Worm (Caenorhabditis elegans) whole organism, young adult: ENCODE measurements around the gene Y66D12A.30.

Experiments used
- B0019.2 ChIP-seq: fragments of 200-800 bp; sonication (Bioruptor generic); conservative IDR thresholded peaks from 2 replicates; pipeline ENCODE4 v1.3.6; 2022; ENCODE audit warnings: missing genetic modification reagents, missing genetic modification characterization, missing compliant biosample characterization
- B0261.1 ChIP-seq: sonication (generic microtip); optimal IDR thresholded peaks from 2 replicates; lab custom pipeline; 2016; ENCODE audit warnings: mild to moderate bottlenecking, missing genetic modification characterization, moderate library complexity, missing compliant biosample characterization
- C06A6.2 ChIP-seq: fragments of 200-800 bp; sonication (Bioruptor generic); conservative IDR thresholded peaks from 2 replicates; pipeline ENCODE4 v1.3.6; 2022; ENCODE audit warnings: missing genetic modification characterization, missing compliant biosample characterization
- F39B2.1 ChIP-seq: fragments of 200-800 bp; sonication (Bioruptor generic); IDR thresholded peaks from 2 replicates; pipeline ENCODE4 v1.3.6; 2022; ENCODE audit warnings: missing genetic modification reagents, missing genetic modification characterization, missing compliant biosample characterization
- F49E8.2 ChIP-seq: sonication (generic microtip); optimal IDR thresholded peaks from 3 replicates; lab custom pipeline; 2017; ENCODE audit warnings: missing genetic modification characterization, mild to moderate bottlenecking, missing compliant biosample characterization, antibody characterized with exemption, moderate library complexity; ENCODE audit not compliant: insufficient read depth
- Y53F4B.3 ChIP-seq: fragments of 200-800 bp; sonication (Bioruptor generic); IDR thresholded peaks from 2 replicates; pipeline ENCODE4 v1.3.6; 2022; ENCODE audit warnings: missing genetic modification reagents, missing genetic modification characterization, missing compliant biosample characterization
- Y53G8AR.9 ChIP-seq: fragments of 200-800 bp; sonication (Bioruptor generic); conservative IDR thresholded peaks from 2 replicates; pipeline ENCODE4 v1.3.6; 2022; ENCODE audit warnings: missing genetic modification reagents, missing genetic modification characterization, missing compliant biosample characterization
- fkh-3 ChIP-seq: sonication (generic microtip); optimal IDR thresholded peaks from 2 replicates; lab custom pipeline; 2016; ENCODE audit warnings: mild to moderate bottlenecking, missing genetic modification characterization, missing compliant biosample characterization
- lin-54 ChIP-seq: fragments of 200-800 bp; sonication (Bioruptor generic); optimal IDR thresholded peaks from 2 replicates; lab custom pipeline; 2018; ENCODE audit warnings: mild to moderate bottlenecking, missing genetic modification characterization, missing compliant biosample characterization
- madf-8 ChIP-seq: fragments of 200-800 bp; sonication (Bioruptor generic); conservative IDR thresholded peaks from 2 replicates; pipeline ENCODE4 v1.3.6; 2022; ENCODE audit warnings: missing genetic modification reagents, missing genetic modification characterization, missing compliant biosample characterization
- mel-28 ChIP-seq: sonication (generic microtip); optimal IDR thresholded peaks from 2 replicates; lab custom pipeline; 2016; ENCODE audit warnings: borderline replicate concordance, mild to moderate bottlenecking, missing genetic modification characterization, missing compliant biosample characterization
- unc-130 ChIP-seq: sonication (generic microtip); optimal IDR thresholded peaks from 2 replicates; lab custom pipeline; 2016; ENCODE audit warnings: missing genetic modification reagents, missing genetic modification characterization, missing compliant biosample characterization
- unc-62 ChIP-seq: fragments of 150-350 bp; optimal IDR thresholded peaks from 2 replicates; lab custom pipeline; 2014; ENCODE audit warnings: missing biosample characterization, missing genetic modification reagents, missing genetic modification characterization
- zfh-2 ChIP-seq: fragments of 200-800 bp; sonication (Bioruptor generic); conservative IDR thresholded peaks from 2 replicates; pipeline ENCODE4 v1.3.6; 2022; ENCODE audit warnings: missing genetic modification reagents, missing genetic modification characterization, missing compliant biosample characterization

DNA sequence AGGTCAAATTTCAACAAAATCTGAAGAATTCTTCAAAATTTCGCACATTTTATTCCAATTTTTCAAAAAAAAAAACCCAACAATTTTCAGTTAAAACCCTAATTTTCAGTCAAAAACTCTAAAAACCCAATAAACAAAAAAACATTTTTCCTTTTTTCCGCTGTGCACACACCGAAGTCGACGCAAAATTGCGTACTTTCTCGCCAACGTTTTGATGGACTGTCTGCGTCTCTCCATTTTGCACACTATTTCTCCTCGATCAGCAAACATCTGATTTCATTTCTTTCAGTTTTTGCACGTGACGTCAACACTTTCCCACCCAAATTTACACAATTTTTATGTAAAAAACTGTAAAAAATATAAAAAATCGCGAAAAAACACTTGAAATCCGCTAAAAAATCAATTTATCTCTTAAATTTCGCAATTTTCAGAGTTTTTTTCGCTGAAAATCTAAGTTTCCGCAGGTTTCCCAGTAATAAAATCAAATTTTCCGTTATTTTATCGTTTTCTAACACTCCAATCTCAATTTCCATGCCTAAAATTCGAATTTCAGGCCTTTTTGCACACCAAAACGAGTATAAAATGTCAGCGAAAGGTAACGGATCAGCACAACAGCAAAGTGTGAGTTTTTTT is 47.6 kb downstream of the Y66D12A.30 start, which contains the start of gene crh-1:
- TF ChIP-seq zfh-2 (GFP tag; lab: Robert Waterston, UW) (no peak), madf-8 (GFP tag; lab: Robert Waterston, UW) (0 out of 2 replicates have a peak, but pooled peaks have one; percentile 29), F49E8.2 (no peak), unc-62 (GFP tag; lab: Kevin White, UChicago) (no peak), C06A6.2 (no peak), B0019.2 (GFP tag; lab: Robert Waterston, UW) (no peak), lin-54 (peak; percentile 70), fkh-3 (tag; lab: Kevin White, UChicago) (no peak), mel-28 (tag; lab: Kevin White, UChicago) (no peak), unc-130 (GFP tag; lab: Kevin White, UChicago) (no peak), B0261.1 (no peak), Y53G8AR.9 (GFP tag; lab: Robert Waterston, UW) (no peak; the same call in 1 of the 2 replicates), Y53F4B.3 (GFP tag; lab: Robert Waterston, UW) (no peak), F39B2.1 (no peak)
